Worm (Caenorhabditis elegans) whole organism, L3 larva: ENCODE measurements around the gene hmgr-1.
A peak's percentile ranks its signal among the peaks of the same experiment; 100 is the strongest.

Experiments used
- ceh-82 ChIP-seq: fragments of 150-350 bp; optimal IDR thresholded peaks from 2 replicates; lab custom pipeline; 2014; ENCODE audit warnings: missing biosample characterization, missing genetic modification characterization
- ceh-9 ChIP-seq: sonication (generic microtip); optimal IDR thresholded peaks from 2 replicates; lab custom pipeline; 2018; ENCODE audit warnings: missing biosample characterization, missing genetic modification characterization
- elt-1 ChIP-seq: fragments of 150-350 bp; optimal IDR thresholded peaks from 2 replicates; lab custom pipeline; 2014; ENCODE audit warnings: missing biosample characterization, missing genetic modification characterization
- nhr-28 ChIP-seq: fragments of 150-350 bp; optimal IDR thresholded peaks from 2 replicates; lab custom pipeline; 2014; ENCODE audit warnings: missing biosample characterization, missing genetic modification characterization
- nhr-43 ChIP-seq: sonication (generic microtip); optimal IDR thresholded peaks from 2 replicates; lab custom pipeline; 2016; ENCODE audit warnings: mild to moderate bottlenecking, missing genetic modification characterization, missing compliant biosample characterization; ENCODE audit not compliant: poor library complexity, severe bottlenecking
- skn-1 ChIP-seq: fragments of 150-350 bp; optimal IDR thresholded peaks from 2 replicates; lab custom pipeline; 2014; ENCODE audit warnings: missing biosample characterization, missing genetic modification characterization
- zag-1 ChIP-seq: fragments of 150-350 bp; optimal IDR thresholded peaks from 2 replicates; lab custom pipeline; 2014; ENCODE audit warnings: missing biosample characterization, missing genetic modification characterization
- ztf-4 ChIP-seq: fragments of 150-350 bp; optimal IDR thresholded peaks from 2 replicates; lab custom pipeline; 2014; ENCODE audit warnings: missing biosample characterization, missing genetic modification characterization

ce11 chrIII:7376143-7376802 lies 17.0 kb downstream of the hmgr-1 start:
- no peak for TF ChIP-seq elt-1 (tag; lab: Kevin White, UChicago)
- TF ChIP-seq ztf-4 (tag; lab: Kevin White, UChicago), result no peak
- TF ChIP-seq nhr-28 (tag; lab: Kevin White, UChicago), result no peak
- no peak for TF ChIP-seq ceh-9 (tag; lab: Kevin White, UChicago)
- TF ChIP-seq ceh-82 (tag; lab: Kevin White, UChicago), result no peak
- no peak for TF ChIP-seq zag-1
- peak; percentile 95 for TF ChIP-seq nhr-43 (tag; lab: Kevin White, UChicago)
- no peak for TF ChIP-seq skn-1
